Fruit fly (Drosophila melanogaster) whole organism, embryonic: ENCODE data around the gene RtcB.

Source experiments
- Ada2b ChIP-seq: fragments of 200-800 bp; sonication (Bioruptor generic); IDR thresholded peaks from 2 replicates; pipeline ENCODE4 v1.3.6; 2022; ENCODE audit warnings: missing biosample characterization, missing genetic modification characterization
- Bgb ChIP-seq: fragments of 200-800 bp; sonication (Bioruptor generic); IDR thresholded peaks from 2 replicates; pipeline ENCODE4 v1.3.6; 2022; ENCODE audit warnings: missing biosample characterization, missing genetic modification characterization; ENCODE audit not compliant: partially characterized antibody
- Bteb2 ChIP-seq: fragments of 200-800 bp; sonication (Bioruptor generic); optimal IDR thresholded peaks from 2 replicates; lab custom pipeline; 2016; ENCODE audit warnings: missing biosample characterization, missing genetic modification characterization
- CG10147 ChIP-seq: fragments of 200-800 bp; sonication (Bioruptor generic); optimal IDR thresholded peaks from 2 replicates; lab custom pipeline; 2019; ENCODE audit warnings: missing biosample characterization, mild to moderate bottlenecking, missing genetic modification characterization, moderate library complexity
- CG11093 ChIP-seq: fragments of 200-800 bp; sonication (Bioruptor generic); IDR thresholded peaks from 3 replicates; pipeline ENCODE4 v1.3.6; 2022; ENCODE audit warnings: missing biosample characterization, missing genetic modification characterization
- CG11456 ChIP-seq: fragments of 200-800 bp; sonication (Bioruptor generic); IDR thresholded peaks from 3 replicates; pipeline ENCODE4 v1.3.6; 2022; ENCODE audit warnings: missing biosample characterization, missing genetic modification characterization
- CG11696 ChIP-seq: fragments of 200-800 bp; sonication (Bioruptor generic); IDR thresholded peaks from 2 replicates; pipeline ENCODE4 v1.3.6; 2022; ENCODE audit warnings: missing biosample characterization, missing genetic modification characterization
- CG1233 ChIP-seq: fragments of 200-800 bp; sonication (Bioruptor generic); optimal IDR thresholded peaks from 4 replicates; lab custom pipeline; 2018; ENCODE audit warnings: missing biosample characterization, mild to moderate bottlenecking, missing genetic modification characterization
- CG14050 ChIP-seq: fragments of 200-800 bp; sonication (Bioruptor generic); IDR thresholded peaks from 3 replicates; pipeline ENCODE4 v1.3.6; 2022; ENCODE audit warnings: missing biosample characterization, missing genetic modification characterization
- CG17361 ChIP-seq: fragments of 200-800 bp; sonication (Bioruptor generic); IDR thresholded peaks from 3 replicates; pipeline ENCODE4 v1.3.6; 2022; ENCODE audit warnings: missing biosample characterization, missing genetic modification characterization
- CG17385 ChIP-seq: fragments of 200-800 bp; sonication (Bioruptor generic); optimal IDR thresholded peaks from 3 replicates; lab custom pipeline; 2018; ENCODE audit warnings: missing biosample characterization, mild to moderate bottlenecking, missing genetic modification characterization
- CG1792 ChIP-seq: fragments of 200-800 bp; sonication (Bioruptor generic); optimal IDR thresholded peaks from 2 replicates; lab custom pipeline; 2016; ENCODE audit warnings: missing biosample characterization, missing genetic modification characterization
- CG1832 ChIP-seq: fragments of 200-800 bp; sonication (Bioruptor generic); optimal IDR thresholded peaks from 2 replicates; lab custom pipeline; 2017; ENCODE audit warnings: missing biosample characterization, mild to moderate bottlenecking, missing genetic modification characterization, inconsistent platforms
- CG2116 ChIP-seq: fragments of 200-800 bp; sonication (Bioruptor generic); optimal IDR thresholded peaks from 3 replicates; lab custom pipeline; 2018; ENCODE audit warnings: missing biosample characterization, mild to moderate bottlenecking, missing genetic modification characterization
- CG34224 ChIP-seq: fragments of 200-800 bp; sonication (Bioruptor generic); IDR thresholded peaks from 3 replicates; pipeline ENCODE4 v1.3.6; 2022; ENCODE audit warnings: missing biosample characterization, missing genetic modification characterization; ENCODE audit not compliant: partially characterized antibody
- CG43689 ChIP-seq: fragments of 200-800 bp; sonication (Bioruptor generic); IDR thresholded peaks from 2 replicates; pipeline ENCODE4 v1.3.6; 2022; ENCODE audit warnings: missing biosample characterization, missing genetic modification characterization
- CG6765 ChIP-seq: fragments of 200-800 bp; sonication (Bioruptor generic); optimal IDR thresholded peaks from 3 replicates; lab custom pipeline; 2017; ENCODE audit warnings: missing biosample characterization, mild to moderate bottlenecking, missing genetic modification characterization
- CG7987 ChIP-seq: fragments of 200-800 bp; sonication (Bioruptor generic); optimal IDR thresholded peaks from 2 replicates; lab custom pipeline; 2018; ENCODE audit warnings: missing biosample characterization, mild to moderate bottlenecking, missing genetic modification characterization, moderate library complexity
- CG9817 ChIP-seq: fragments of 200-800 bp; sonication (Bioruptor generic); optimal IDR thresholded peaks from 2 replicates; lab custom pipeline; 2018; ENCODE audit warnings: missing biosample characterization, mild to moderate bottlenecking, missing genetic modification characterization, moderate library complexity
- CHES-1-like ChIP-seq: fragments of 200-800 bp; sonication (Bioruptor generic); optimal IDR thresholded peaks from 2 replicates; lab custom pipeline; 2016; ENCODE audit warnings: missing biosample characterization, missing genetic modification characterization
- Dbx ChIP-seq: fragments of 200-800 bp; sonication (Bioruptor generic); IDR thresholded peaks from 3 replicates; pipeline ENCODE4 v1.3.6; 2022; ENCODE audit warnings: missing biosample characterization, missing genetic modification characterization
- Dek ChIP-seq: fragments of 200-800 bp; sonication (Bioruptor generic); optimal IDR thresholded peaks from 3 replicates; lab custom pipeline; 2019; ENCODE audit warnings: missing biosample characterization, mild to moderate bottlenecking, missing genetic modification characterization, moderate library complexity
- Drgx ChIP-seq: fragments of 200-800 bp; sonication (Bioruptor generic); IDR thresholded peaks from 2 replicates; pipeline ENCODE4 v1.3.6; 2022; ENCODE audit warnings: missing biosample characterization, missing genetic modification characterization
- Elba2 ChIP-seq: fragments of 200-800 bp; sonication (Bioruptor generic); optimal IDR thresholded peaks from 3 replicates; lab custom pipeline; 2016; ENCODE audit warnings: missing biosample characterization, missing genetic modification characterization
- Fer1 ChIP-seq: fragments of 200-800 bp; sonication (Bioruptor generic); optimal IDR thresholded peaks from 2 replicates; lab custom pipeline; 2017; ENCODE audit warnings: missing biosample characterization, mild to moderate bottlenecking, missing genetic modification characterization
- Fer2 ChIP-seq: fragments of 200-800 bp; sonication (Bioruptor generic); optimal IDR thresholded peaks from 2 replicates; lab custom pipeline; 2018; ENCODE audit warnings: missing biosample characterization, mild to moderate bottlenecking, missing genetic modification characterization, moderate library complexity
- Hr78 ChIP-seq, 2 experiments: fragments of 200-800 bp in 1 of 2; fragments of >200 bp in 1 of 2; sonication (Bioruptor generic) in 1 of 2; optimal IDR thresholded peaks; 2 replicates each; lab custom pipeline; 2017 to 2019; ENCODE audit warnings: missing biosample characterization in 2 of 2, missing genetic modification characterization in 2 of 2, mild to moderate bottlenecking in 1 of 2, moderate library complexity in 1 of 2
- Meics ChIP-seq: fragments of 200-800 bp; sonication (Bioruptor generic); optimal IDR thresholded peaks from 2 replicates; lab custom pipeline; 2017; ENCODE audit warnings: missing biosample characterization, mild to moderate bottlenecking, missing genetic modification characterization
- Rx ChIP-seq: fragments of 200-800 bp; sonication (Bioruptor generic); IDR thresholded peaks from 2 replicates; pipeline ENCODE4 v1.3.6; 2022; ENCODE audit warnings: missing biosample characterization, missing genetic modification characterization
- Xbp1 ChIP-seq: fragments of 200-800 bp; sonication (Bioruptor generic); optimal IDR thresholded peaks from 3 replicates; lab custom pipeline; 2016; ENCODE audit warnings: missing biosample characterization, mild to moderate bottlenecking, missing genetic modification characterization
- ap ChIP-seq: fragments of 200-800 bp; sonication (Bioruptor generic); IDR thresholded peaks from 2 replicates; pipeline ENCODE4 v1.3.6; 2022; ENCODE audit warnings: missing biosample characterization, missing genetic modification characterization
- ase ChIP-seq: fragments of 200-800 bp; sonication (Bioruptor generic); IDR thresholded peaks from 3 replicates; pipeline ENCODE4 v1.3.6; 2022; ENCODE audit warnings: missing biosample characterization, missing genetic modification characterization
- ato ChIP-seq: fragments of 200-800 bp; sonication (Bioruptor generic); IDR thresholded peaks from 2 replicates; pipeline ENCODE4 v1.3.6; 2022; ENCODE audit warnings: missing biosample characterization, missing genetic modification characterization; ENCODE audit not compliant: partially characterized antibody
- az2 ChIP-seq: fragments of 200-800 bp; sonication (Bioruptor generic); optimal IDR thresholded peaks from 3 replicates; lab custom pipeline; 2016; ENCODE audit warnings: missing biosample characterization, missing genetic modification characterization
- dm ChIP-seq: fragments of 200-800 bp; sonication (Bioruptor generic); optimal IDR thresholded peaks from 3 replicates; lab custom pipeline; 2016; ENCODE audit warnings: missing biosample characterization, missing genetic modification characterization
- eyg ChIP-seq: fragments of 200-800 bp; sonication (Bioruptor generic); optimal IDR thresholded peaks from 3 replicates; lab custom pipeline; 2016; ENCODE audit warnings: missing biosample characterization, missing genetic modification characterization
- ftz-f1 ChIP-seq: fragments of 200-800 bp; sonication (Bioruptor generic); optimal IDR thresholded peaks from 2 replicates; lab custom pipeline; 2016; ENCODE audit warnings: missing biosample characterization, missing genetic modification characterization
- her ChIP-seq: fragments of 200-800 bp; sonication (Bioruptor generic); optimal IDR thresholded peaks from 2 replicates; lab custom pipeline; 2016; ENCODE audit warnings: missing biosample characterization, missing genetic modification characterization
- kay ChIP-seq: fragments of 200-800 bp; sonication (Bioruptor generic); optimal IDR thresholded peaks from 2 replicates; lab custom pipeline; 2016; ENCODE audit warnings: missing biosample characterization, missing genetic modification characterization
- ken ChIP-seq: fragments of 200-800 bp; sonication (Bioruptor generic); IDR thresholded peaks from 3 replicates; pipeline ENCODE4 v1.3.6; 2022; ENCODE audit warnings: missing biosample characterization, missing genetic modification characterization
- lmd ChIP-seq: fragments of 200-800 bp; sonication (Bioruptor generic); IDR thresholded peaks from 2 replicates; pipeline ENCODE4 v1.3.6; 2022; ENCODE audit warnings: missing biosample characterization, missing genetic modification characterization
- lov ChIP-seq, 2 experiments: fragments of 200-800 bp in 1 of 2; fragments of >200 bp in 1 of 2; sonication (Bioruptor generic) in 1 of 2; IDR thresholded peaks in 1 of 2; optimal IDR thresholded peaks in 1 of 2; 2 replicates in 1 of 2; 3 replicates in 1 of 2; pipeline versions ENCODE4 v1.3.6 to Lab custom; 2017 to 2022; ENCODE audit warnings: missing biosample characterization in 1 of 2, missing genetic modification characterization in 1 of 2
- maf-S ChIP-seq: fragments of 200-800 bp; sonication (Bioruptor generic); optimal IDR thresholded peaks from 2 replicates; lab custom pipeline; 2016; ENCODE audit warnings: missing biosample characterization, missing genetic modification characterization
- nom ChIP-seq: fragments of 200-800 bp; sonication (Bioruptor generic); optimal IDR thresholded peaks from 2 replicates; lab custom pipeline; 2017; ENCODE audit warnings: missing biosample characterization, missing genetic modification characterization, mild to moderate bottlenecking, moderate library complexity, missing genetic modification reagents
- row ChIP-seq: fragments of 200-800 bp; sonication (Bioruptor generic); IDR thresholded peaks from 3 replicates; pipeline ENCODE4 v1.3.6; 2022; ENCODE audit warnings: missing biosample characterization, missing genetic modification characterization
- sd ChIP-seq: fragments of 200-800 bp; sonication (Bioruptor generic); optimal IDR thresholded peaks from 3 replicates; lab custom pipeline; 2018; ENCODE audit warnings: missing biosample characterization, mild to moderate bottlenecking, missing genetic modification characterization, moderate library complexity
- tap ChIP-seq: fragments of 200-800 bp; optimal IDR thresholded peaks from 3 replicates; lab custom pipeline; 2019; ENCODE audit warnings: missing biosample characterization, mild to moderate bottlenecking, missing genetic modification characterization, moderate library complexity
- tin ChIP-seq: fragments of 200-800 bp; sonication (Bioruptor generic); optimal IDR thresholded peaks from 3 replicates; lab custom pipeline; 2016; ENCODE audit warnings: missing biosample characterization, missing genetic modification characterization
- zf30C ChIP-seq: fragments of 200-800 bp; sonication (Bioruptor generic); optimal IDR thresholded peaks from 3 replicates; lab custom pipeline; 2018; ENCODE audit warnings: missing biosample characterization, mild to moderate bottlenecking, missing genetic modification characterization

Gene RtcB

dm6 chr2L:19423467-19424122 is 6.8 kb upstream of the RtcB start, which contains the start of the genes Alp12 and CG13085 (continued):
- peak; percentile 89 for TF ChIP-seq eyg (GFP tag; lab: Kevin White, UChicago)
- peak; percentile 98 for TF ChIP-seq CG1233 (GFP tag; lab: Kevin White, UChicago)
- TF ChIP-seq Drgx, result peak; percentile 95
- peak; percentile 98 for TF ChIP-seq lmd (GFP tag; lab: Robert Waterston, UW)
- TF ChIP-seq ftz-f1 (GFP tag; lab: Kevin White, UChicago), result peak; percentile 67
- TF ChIP-seq Bteb2 (GFP tag; lab: Kevin White, UChicago), result peak; percentile 96
- TF ChIP-seq ase (GFP tag; lab: Robert Waterston, UW), result peak; percentile 89
- peak; percentile 99 for TF ChIP-seq CG17361 (GFP tag; lab: Robert Waterston, UW)
- peak; percentile 88 for TF ChIP-seq Rx
- peak; percentile 89 for TF ChIP-seq CG43689 (GFP tag; lab: Robert Waterston, UW)
- TF ChIP-seq Elba2 (GFP tag; lab: Kevin White, UChicago), result peak; percentile 27
- peak; percentile 83 for TF ChIP-seq nom (GFP tag; lab: Kevin White, UChicago)
- TF ChIP-seq CG17385 (GFP tag; lab: Kevin White, UChicago), result peak; percentile 98
- peak; percentile 95 for TF ChIP-seq kay (GFP tag; lab: Kevin White, UChicago)
- peak; percentile 95 for TF ChIP-seq CG11093 (GFP tag; lab: Robert Waterston, UW)
- peak; percentile 98 for TF ChIP-seq Xbp1 (GFP tag; lab: Kevin White, UChicago)
- peak; percentile 99 for TF ChIP-seq row (GFP tag; lab: Robert Waterston, UW)
- TF ChIP-seq ken (GFP tag; lab: Robert Waterston, UW), result peak; percentile 92; the same call in 2 of the 3 replicates
- TF ChIP-seq CG1832 (GFP tag; lab: Kevin White, UChicago), result no peak
- peak; percentile 93 for TF ChIP-seq sd (tag; lab: Kevin White, UChicago)
- peak; percentile 39 for TF ChIP-seq CG34224 (GFP tag; lab: Robert Waterston, UW)
- TF ChIP-seq her, result peak; percentile 87
- peak; percentile 95 for TF ChIP-seq Ada2b (GFP tag; lab: Robert Waterston, UW)
- TF ChIP-seq az2, result peak; percentile 98
- no peak for TF ChIP-seq ato (GFP tag; lab: Robert Waterston, UW)
- peak; percentile 85 for TF ChIP-seq dm (GFP tag; lab: Kevin White, UChicago)
- peak; percentile 99 for TF ChIP-seq Fer1 (GFP tag; lab: Kevin White, UChicago)
- TF ChIP-seq CG2116 (GFP tag; lab: Kevin White, UChicago), result peak; percentile 88
- TF ChIP-seq ap (GFP tag; lab: Robert Waterston, UW), result peak; percentile 92
- peak; percentile 48; the same call in 1 of the 2 replicates for TF ChIP-seq Bgb (GFP tag; lab: Robert Waterston, UW)
- peak; percentile 98 for TF ChIP-seq tap
- TF ChIP-seq tin (GFP tag; lab: Kevin White, UChicago), result peak; percentile 96
- peak; percentile 94 for TF ChIP-seq Fer2 (tag; lab: Kevin White, UChicago)
- TF ChIP-seq CG11456, result peak; percentile 90
- peak in 1 of 2 experiments; percentile 94 for TF ChIP-seq Hr78 (GFP tag; optimal IDR thresholded peaks at IDR 0.05; lab: Kevin White, UChicago)
- TF ChIP-seq CG6765 (GFP tag; lab: Kevin White, UChicago), result peak; percentile 99
- TF ChIP-seq maf-S (GFP tag; lab: Kevin White, UChicago), result peak; percentile 91
- TF ChIP-seq CG10147 (GFP tag; lab: Kevin White, UChicago), result peak; percentile 98
- TF ChIP-seq CG1792 (GFP tag; lab: Kevin White, UChicago), result peak; percentile 86
- peak; percentile 95 for TF ChIP-seq zf30C (GFP tag; lab: Kevin White, UChicago)
- peak; percentile 97 for TF ChIP-seq CG9817 (tag; lab: Kevin White, UChicago)
- peak; percentile 92 for TF ChIP-seq CHES-1-like
- peak; percentile 81; the same call in 1 of the 2 replicates for TF ChIP-seq CG11696
- TF ChIP-seq Dek (tag; lab: Kevin White, UChicago), result peak; percentile 98
- TF ChIP-seq CG7987, result peak; percentile 84
- no peak for TF ChIP-seq lov (optimal IDR thresholded peaks at IDR 0.05; lab: Kevin White, UChicago)
- TF ChIP-seq lov (GFP tag; IDR thresholded peaks at IDR 0.05; lab: Robert Waterston, UW), result peak; percentile 79; the same call in 2 of the 3 replicates
- peak; percentile 99 for TF ChIP-seq Meics (GFP tag; lab: Kevin White, UChicago)
- TF ChIP-seq Dbx (GFP tag; lab: Robert Waterston, UW), result peak; percentile 96
- peak; percentile 95 for TF ChIP-seq CG14050 (GFP tag; lab: Robert Waterston, UW)
